Worm (Caenorhabditis elegans): ENCODE results near the gene ins-15.

ins-15 gene

DNA sequence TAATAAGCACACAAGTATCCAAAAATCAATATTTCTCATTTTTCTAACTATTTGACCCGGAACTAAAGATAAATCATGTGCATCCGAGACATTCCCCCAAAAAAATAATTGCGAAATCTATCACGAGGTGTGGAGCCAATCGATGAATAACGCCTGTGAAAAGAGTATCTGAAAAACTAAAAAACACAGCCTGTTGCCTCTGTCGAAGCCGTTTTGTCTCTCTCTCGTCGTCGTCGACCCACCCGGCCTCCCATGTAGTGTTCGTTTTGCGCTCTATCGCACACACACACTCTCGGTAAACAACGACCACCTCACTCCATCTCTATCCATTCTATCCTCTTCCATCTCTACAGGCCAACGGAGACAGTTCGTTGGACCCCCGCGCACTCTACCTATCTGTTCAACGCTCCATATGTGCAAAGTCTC, 38.2 kb upstream of the ins-15 start:
- TF ChIP-seq vab-7 (GFP tag; IDR thresholded peaks at IDR 0.05) = no peak
- no peak for TF ChIP-seq tag-97 (GFP tag; IDR thresholded peaks at IDR 0.05)
- TF ChIP-seq unc-62 (GFP tag; optimal IDR thresholded peaks at IDR 0.05 in 1 of 2) = no peak
- no peak for TF ChIP-seq unc-62 (tag; optimal IDR thresholded peaks at IDR 0.05)
- peak; percentile 68 for TF ChIP-seq mep-1 (tag; optimal IDR thresholded peaks at IDR 0.05)
- TF ChIP-seq php-3 (GFP tag; IDR thresholded peaks at IDR 0.05) = no peak
- TF ChIP-seq hmg-1.1 (GFP tag; IDR thresholded peaks at IDR 0.05) = peak; percentile 68
- peak; percentile 69 for TF ChIP-seq ctbp-1 (GFP tag; IDR thresholded peaks at IDR 0.05)
- peak; percentile 40 for TF ChIP-seq lin-13 (GFP tag; optimal IDR thresholded peaks at IDR 0.05)
- TF ChIP-seq F49E8.2 (tag; optimal IDR thresholded peaks at IDR 0.05; ENCODE audit: borderline replicate concordance) = no peak
- 0 out of 2 replicates have a peak, but pooled peaks have one; percentile 33 for TF ChIP-seq tra-1 (GFP tag; IDR thresholded peaks at IDR 0.05)
- TF ChIP-seq jun-1 (tag; optimal IDR thresholded peaks at IDR 0.05) = no peak
- TF ChIP-seq nhr-28 (tag; optimal IDR thresholded peaks at IDR 0.05) = peak; percentile 80
- TF ChIP-seq lin-38 (GFP tag; IDR thresholded peaks at IDR 0.05) = peak; percentile 56
- TF ChIP-seq aha-1 (tag) = peak; percentile 90
- TF ChIP-seq nhr-25 (tag; optimal IDR thresholded peaks at IDR 0.05; ENCODE audit: borderline replicate concordance, insufficient read depth) = peak; percentile 17
- TF ChIP-seq snpc-1.2 (GFP tag; IDR thresholded peaks at IDR 0.05) = no peak
- TF ChIP-seq hlh-30 (tag; optimal IDR thresholded peaks at IDR 0.05; ENCODE audit: insufficient read depth) = peak; percentile 95
- TF ChIP-seq egl-43 (GFP tag; IDR thresholded peaks at IDR 0.05) = peak; percentile 58; the same call in 1 of the 2 replicates
- TF ChIP-seq madf-9 (GFP tag; conservative IDR thresholded peaks at IDR 0.05) = 0 out of 2 replicates have a peak, but pooled peaks have one; percentile 23
- no peak for TF ChIP-seq nhr-76 (tag; optimal IDR thresholded peaks at IDR 0.05)
- TF ChIP-seq hlh-11 (tag; optimal IDR thresholded peaks at IDR 0.05) = peak; percentile 69
- TF ChIP-seq mes-2 (tag; optimal IDR thresholded peaks at IDR 0.05; ENCODE audit: poor library complexity, severe bottlenecking) = peak; percentile 47
- peak; percentile 52 for TF ChIP-seq rbr-2 (tag; optimal IDR thresholded peaks at IDR 0.05)
- no peak for TF ChIP-seq nhr-42 (GFP tag; IDR thresholded peaks at IDR 0.05)
- peak; percentile 77 for TF ChIP-seq ceh-20 (GFP tag; IDR thresholded peaks at IDR 0.05)
- TF ChIP-seq dmd-6 (GFP tag; IDR thresholded peaks at IDR 0.05) = peak; percentile 44
- TF ChIP-seq nhr-11 (tag; optimal IDR thresholded peaks at IDR 0.05) = peak; percentile 70
- TF ChIP-seq dpl-1 (GFP tag; optimal IDR thresholded peaks at IDR 0.05) = peak; percentile 55
- no peak for TF ChIP-seq R02D3.7 (tag; optimal IDR thresholded peaks at IDR 0.05)
- TF ChIP-seq pha-4 (GFP tag; IDR thresholded peaks at IDR 0.05) = no peak
- TF ChIP-seq pha-4 (tag; optimal IDR thresholded peaks at IDR 0.05) = peak; percentile 50
- no peak for TF ChIP-seq lim-7 (GFP tag; IDR thresholded peaks at IDR 0.05)
- peak in 1 of 2 experiments; percentile 57 for TF ChIP-seq daf-16 (GFP tag; optimal IDR thresholded peaks at IDR 0.05)
- TF ChIP-seq daf-16 (tag; optimal IDR thresholded peaks at IDR 0.05) = peak; percentile 20
- peak; percentile 75 for TF ChIP-seq mxl-3 (GFP tag; optimal IDR thresholded peaks at IDR 0.05)
- 0 out of 2 replicates have a peak, but pooled peaks have one; percentile 40 for TF ChIP-seq arid-1 (GFP tag; conservative IDR thresholded peaks at IDR 0.05)
- TF ChIP-seq F37D6.2 (tag; optimal IDR thresholded peaks at IDR 0.05) = peak; percentile 29
- peak; percentile 34 for TF ChIP-seq ceh-28 (tag; optimal IDR thresholded peaks at IDR 0.05)
- no peak for TF ChIP-seq ceh-44 (GFP tag; IDR thresholded peaks at IDR 0.05)
- TF ChIP-seq ZK546.5 (tag; optimal IDR thresholded peaks at IDR 0.05) = no peak
- TF ChIP-seq D1046.2 (GFP tag; IDR thresholded peaks at IDR 0.05) = peak; percentile 77; the same call in 1 of the 2 replicates
- TF ChIP-seq aly-2 (tag; optimal IDR thresholded peaks at IDR 0.05) = no peak
- TF ChIP-seq dve-1 (tag; optimal IDR thresholded peaks at IDR 0.05; ENCODE audit: insufficient read depth) = peak; percentile 27
- TF ChIP-seq lsy-2 (tag; optimal IDR thresholded peaks at IDR 0.05) = peak; percentile 25 to 80
- no peak for TF ChIP-seq nhr-237 (tag; optimal IDR thresholded peaks at IDR 0.05)
- peak in 1 of 2 experiments; percentile 61 for TF ChIP-seq hif-1 (tag; optimal IDR thresholded peaks at IDR 0.05)
- 0 out of 2 replicates have a peak, but pooled peaks have one; percentile 50 for TF ChIP-seq T26A8.4 (GFP tag; IDR thresholded peaks at IDR 0.05)
- peak; percentile 49 for TF ChIP-seq T20F7.1 (GFP tag; optimal IDR thresholded peaks at IDR 0.05)
- TF ChIP-seq lin-29 (GFP tag; IDR thresholded peaks at IDR 0.05) = no peak

Measured in whole organism, L4 larva.